Worm (Caenorhabditis elegans): Measurements from ENCODE around the gene W02B12.11.

DNA sequence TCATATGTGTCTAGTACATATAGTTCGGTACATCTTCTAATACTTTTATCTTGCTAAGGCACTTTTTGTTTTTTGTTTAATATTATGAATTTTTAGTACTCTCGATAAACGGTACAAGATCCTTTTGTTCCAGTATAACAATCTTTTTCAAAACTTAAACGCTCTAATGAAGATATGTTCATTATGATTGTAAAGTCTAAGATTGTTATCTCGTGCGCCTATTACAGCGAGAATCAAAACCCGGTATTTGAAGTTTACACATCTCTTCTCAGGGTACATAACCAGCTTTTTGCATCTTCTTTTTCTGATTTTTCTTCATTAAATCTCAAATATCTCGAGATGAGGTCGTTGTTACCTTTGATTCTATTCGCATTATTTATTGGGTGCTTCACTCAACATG is 14.3 kb downstream of the W02B12.11 start, which contains the start of gene B0334.13:
- TF ChIP-seq him-1 (tag; optimal IDR thresholded peaks at IDR 0.05), result no peak
- no peak for TF ChIP-seq dao-5 (tag; optimal IDR thresholded peaks at IDR 0.05)
- no peak for TF ChIP-seq W03F9.2 (tag; optimal IDR thresholded peaks at IDR 0.05)

Measured in whole organism, L4/young adult.